Fruit fly (Drosophila melanogaster) whole organism: ENCODE data around the gene Elo68beta.

ENCODE experiments used
- Dll ChIP-seq: fragments of >200 bp; optimal IDR thresholded peaks from 2 replicates; lab custom pipeline; 2017
- pan ChIP-seq: fragments of >200 bp; optimal IDR thresholded peaks from 2 replicates; lab custom pipeline; 2017
- psq ChIP-seq: fragments of >200 bp; optimal IDR thresholded peaks from 2 replicates; lab custom pipeline; 2017
- usp ChIP-seq: fragments of >200 bp; optimal IDR thresholded peaks from 2 replicates; lab custom pipeline; 2017; ENCODE audit warnings: missing biosample characterization, missing genetic modification characterization, mixed read lengths

dm6 chr3L:11069764-11070163 lies 31.7 kb downstream of the Elo68beta start, which contains the start of gene CG6310:
- TF ChIP-seq pan (lab: Kevin White, UChicago) (no peak), psq (no peak), usp (GFP tag; lab: Kevin White, UChicago) (no peak), Dll (lab: Kevin White, UChicago) (no peak)
